Fruit fly (Drosophila melanogaster): ENCODE measurements around the gene CG31141.

CG31141 gene

dm6 chr3R:23887096-23887421, 36.0 kb upstream of the CG31141 start:
- TF ChIP-seq ttk (optimal IDR thresholded peaks at IDR 0.05) (no peak), Myc (optimal IDR thresholded peaks at IDR 0.05) (no peak), h (optimal IDR thresholded peaks at IDR 0.05) (no peak), insv (optimal IDR thresholded peaks at IDR 0.05) (no peak), psq (optimal IDR thresholded peaks at IDR 0.05) (no peak), Sin3A (optimal IDR thresholded peaks at IDR 0.05) (no peak)

- TF ChIP-seq insv (optimal IDR thresholded peaks at IDR 0.05), result no peak
- no peak for TF ChIP-seq psq (optimal IDR thresholded peaks at IDR 0.05)
- no peak for TF ChIP-seq Sin3A (optimal IDR thresholded peaks at IDR 0.05)
- no peak for TF ChIP-seq h (optimal IDR thresholded peaks at IDR 0.05)
- no peak for TF ChIP-seq ttk (optimal IDR thresholded peaks at IDR 0.05)
- no peak for TF ChIP-seq Myc (optimal IDR thresholded peaks at IDR 0.05)
Observed at dm6 chr3R:23887572-23887971, 35.5 kb upstream of the CG31141 start.

dm6 chr3R:23888273-23889220, 34.6 kb upstream of the CG31141 start:
- no peak for TF ChIP-seq insv (optimal IDR thresholded peaks at IDR 0.05)

DNA sequence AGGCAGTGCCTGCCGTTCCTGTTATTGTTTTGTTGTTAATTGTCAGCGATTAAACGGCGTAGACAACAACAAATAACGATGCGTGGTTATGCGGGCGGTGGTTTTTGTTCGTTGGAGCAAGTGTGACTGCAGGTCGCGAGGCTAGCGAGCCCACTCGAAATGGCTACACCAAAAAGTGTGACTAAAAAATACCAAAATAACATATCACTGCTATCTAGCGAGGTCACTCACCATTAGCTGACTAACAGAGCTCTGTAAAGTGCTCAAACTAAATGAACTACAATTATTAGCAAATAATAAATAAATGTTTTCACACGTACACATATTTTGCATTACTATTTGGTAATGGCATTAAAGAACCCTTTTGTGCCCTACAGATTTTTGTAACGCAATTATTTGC, 33.2 kb upstream of the CG31141 start, which contains the start of gene Pli:
Gene Pli (minus strand): TSS at position 131 of the 400 bp plus-strand sequence.
- no peak for TF ChIP-seq Myc (optimal IDR thresholded peaks at IDR 0.05)
- TF ChIP-seq Sin3A (optimal IDR thresholded peaks at IDR 0.05), result no peak

dm6 chr3R:23890886-23891285, 32.2 kb upstream of the CG31141 start, which contains the start of gene TfIIA-S:
TSS of gene TfIIA-S (minus strand) at chr3R:23891060.
- no peak for TF ChIP-seq psq (optimal IDR thresholded peaks at IDR 0.05)
- no peak for TF ChIP-seq Myc (optimal IDR thresholded peaks at IDR 0.05)
- no peak for TF ChIP-seq Sin3A (optimal IDR thresholded peaks at IDR 0.05)
- TF ChIP-seq h (optimal IDR thresholded peaks at IDR 0.05), result no peak
- no peak for TF ChIP-seq ttk (optimal IDR thresholded peaks at IDR 0.05)
- TF ChIP-seq insv (optimal IDR thresholded peaks at IDR 0.05), result no peak

dm6 chr3R:23893460-23893859, 29.6 kb upstream of the CG31141 start, which contains the start of gene tbrd-1:
TSS of gene tbrd-1 (minus strand) at chr3R:23893560.
- TF ChIP-seq Sin3A (optimal IDR thresholded peaks at IDR 0.05) (no peak), psq (optimal IDR thresholded peaks at IDR 0.05) (no peak), ttk (optimal IDR thresholded peaks at IDR 0.05) (no peak), Myc (optimal IDR thresholded peaks at IDR 0.05) (no peak), insv (optimal IDR thresholded peaks at IDR 0.05) (no peak), h (optimal IDR thresholded peaks at IDR 0.05) (no peak)

DNA sequence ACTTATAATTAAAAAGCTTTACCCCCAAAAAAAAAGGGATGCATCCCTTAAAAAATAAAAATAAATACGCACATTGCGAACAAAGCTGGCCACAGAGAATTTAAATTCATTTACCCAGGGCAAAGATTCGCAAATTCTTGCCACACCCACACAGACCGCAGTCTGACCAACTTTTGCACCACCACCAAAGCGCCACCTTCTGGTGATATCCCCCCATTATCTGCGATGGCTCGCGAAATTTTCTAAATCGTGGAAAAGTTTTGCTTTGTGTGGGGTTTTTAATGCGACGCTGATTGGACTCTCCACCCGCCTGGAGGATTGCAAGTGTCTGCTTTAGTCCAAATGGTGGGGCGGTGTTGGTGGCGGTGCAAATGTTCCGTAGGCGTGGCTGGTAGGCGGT, 23.0 kb upstream of the CG31141 start:
- no peak for TF ChIP-seq psq (optimal IDR thresholded peaks at IDR 0.05)
- TF ChIP-seq ttk (optimal IDR thresholded peaks at IDR 0.05), result no peak
- TF ChIP-seq h (optimal IDR thresholded peaks at IDR 0.05), result no peak

DNA sequence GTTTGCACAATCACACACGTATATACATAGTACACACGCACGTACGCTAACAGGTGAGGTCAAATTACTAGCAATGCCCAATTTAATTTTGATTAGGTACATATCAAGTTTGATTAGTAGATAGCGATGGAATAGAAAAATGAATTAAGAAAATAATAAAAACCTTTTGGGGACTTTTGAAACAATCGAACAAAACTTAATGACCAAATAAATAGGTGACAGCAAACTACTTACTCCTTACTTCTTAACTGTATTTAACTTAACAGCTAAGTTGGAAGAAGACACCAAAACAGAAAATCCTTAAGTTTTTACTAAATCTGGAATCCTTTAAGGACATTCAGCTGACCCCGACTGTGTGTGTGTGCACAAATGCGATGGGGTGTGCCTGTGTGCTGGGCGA, 21.1 kb upstream of the CG31141 start:
- TF ChIP-seq Myc (optimal IDR thresholded peaks at IDR 0.05) (no peak), psq (optimal IDR thresholded peaks at IDR 0.05) (no peak), ttk (optimal IDR thresholded peaks at IDR 0.05) (no peak), h (optimal IDR thresholded peaks at IDR 0.05) (no peak), Sin3A (optimal IDR thresholded peaks at IDR 0.05) (no peak), insv (optimal IDR thresholded peaks at IDR 0.05) (no peak)

DNA sequence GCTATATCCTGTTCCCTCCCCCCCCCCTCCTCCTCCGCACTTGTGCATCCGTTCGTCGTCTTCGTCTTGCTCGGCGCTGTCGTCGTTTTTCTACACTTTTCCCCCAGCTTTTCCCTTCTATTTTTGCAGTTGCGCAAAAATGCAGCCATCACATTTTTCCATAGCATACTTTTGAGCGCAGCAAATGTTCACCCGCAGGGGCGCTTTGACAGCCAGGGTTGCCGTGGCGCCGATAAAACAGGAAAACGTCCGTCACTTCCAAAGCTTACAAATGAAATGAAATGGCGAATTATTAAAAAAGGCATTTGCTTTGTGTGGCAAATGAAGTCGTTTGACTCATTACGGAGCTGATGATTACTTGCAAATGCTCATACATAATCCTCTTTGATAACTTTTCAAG, 20.5 kb upstream of the CG31141 start:
- TF ChIP-seq ttk (optimal IDR thresholded peaks at IDR 0.05), result no peak
- no peak for TF ChIP-seq Sin3A (optimal IDR thresholded peaks at IDR 0.05)
- TF ChIP-seq psq (optimal IDR thresholded peaks at IDR 0.05), result no peak
- no peak for TF ChIP-seq h (optimal IDR thresholded peaks at IDR 0.05)
- no peak for TF ChIP-seq insv (optimal IDR thresholded peaks at IDR 0.05)
- TF ChIP-seq Myc (optimal IDR thresholded peaks at IDR 0.05), result no peak

DNA sequence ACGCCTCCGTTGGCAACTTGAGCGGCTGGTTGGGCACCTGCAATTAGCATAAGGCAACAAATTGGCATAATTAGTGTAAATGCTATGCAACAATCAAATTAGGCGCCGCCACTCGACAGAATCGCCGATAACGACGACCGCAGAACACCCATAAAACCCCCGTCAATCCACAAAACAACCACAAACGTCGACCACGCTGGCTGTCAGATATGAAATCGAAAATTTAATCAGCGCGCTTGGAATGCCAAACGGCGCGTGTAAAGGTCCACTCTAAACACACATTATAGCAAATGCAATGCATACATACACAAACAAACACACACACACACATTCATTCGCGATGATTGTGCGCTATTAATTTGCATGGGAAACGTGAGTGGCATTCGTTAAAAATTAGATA, 19.7 kb upstream of the CG31141 start:
- TF ChIP-seq h (optimal IDR thresholded peaks at IDR 0.05) (no peak), psq (optimal IDR thresholded peaks at IDR 0.05) (no peak), Sin3A (optimal IDR thresholded peaks at IDR 0.05) (no peak), insv (optimal IDR thresholded peaks at IDR 0.05) (no peak), ttk (optimal IDR thresholded peaks at IDR 0.05) (no peak), Myc (optimal IDR thresholded peaks at IDR 0.05) (no peak)

- no peak for TF ChIP-seq h (optimal IDR thresholded peaks at IDR 0.05)
- TF ChIP-seq Sin3A (optimal IDR thresholded peaks at IDR 0.05), result no peak
- TF ChIP-seq ttk (optimal IDR thresholded peaks at IDR 0.05), result no peak
- no peak for TF ChIP-seq insv (optimal IDR thresholded peaks at IDR 0.05)
- TF ChIP-seq psq (optimal IDR thresholded peaks at IDR 0.05), result no peak
- TF ChIP-seq Myc (optimal IDR thresholded peaks at IDR 0.05), result no peak
Observed at dm6 chr3R:23909347-23909862, 13.7 kb upstream of the CG31141 start.

dm6 chr3R:23910260-23910887, 12.7 kb upstream of the CG31141 start:
- TF ChIP-seq Sin3A (optimal IDR thresholded peaks at IDR 0.05) (no peak), insv (optimal IDR thresholded peaks at IDR 0.05) (no peak), Myc (optimal IDR thresholded peaks at IDR 0.05) (no peak), ttk (optimal IDR thresholded peaks at IDR 0.05) (no peak), h (optimal IDR thresholded peaks at IDR 0.05) (no peak), psq (optimal IDR thresholded peaks at IDR 0.05) (no peak)
